Worm (Caenorhabditis elegans) whole organism, young adult: ENCODE data around the gene nhr-255.

Experiments used
- B0019.2 ChIP-seq: fragments of 200-800 bp; sonication (Bioruptor generic); conservative IDR thresholded peaks from 2 replicates; pipeline ENCODE4 v1.3.6; 2022; ENCODE audit warnings: missing genetic modification reagents, missing genetic modification characterization, missing compliant biosample characterization
- B0035.1 ChIP-seq: sonication (generic microtip); optimal IDR thresholded peaks from 2 replicates; lab custom pipeline; 2016; ENCODE audit warnings: missing genetic modification characterization, mild to moderate bottlenecking, missing compliant biosample characterization, missing genotype, missing genetic modification reagents
- B0336.3 ChIP-seq: fragments of 200-800 bp; sonication (Bioruptor generic); IDR thresholded peaks from 2 replicates; pipeline ENCODE4 v1.3.6; 2022; ENCODE audit warnings: missing genetic modification characterization, missing compliant biosample characterization
- C06A6.2 ChIP-seq: fragments of 200-800 bp; sonication (Bioruptor generic); conservative IDR thresholded peaks from 2 replicates; pipeline ENCODE4 v1.3.6; 2022; ENCODE audit warnings: missing genetic modification characterization, missing compliant biosample characterization
- C17E4.6 ChIP-seq: fragments of 200-800 bp; sonication (Bioruptor generic); IDR thresholded peaks from 2 replicates; pipeline ENCODE4 v1.3.6; 2022; ENCODE audit warnings: missing genetic modification reagents, missing genetic modification characterization, missing compliant biosample characterization
- D2030.7 ChIP-seq: fragments of 200-800 bp; sonication (Bioruptor generic); IDR thresholded peaks from 2 replicates; pipeline ENCODE4 v1.3.6; 2022; ENCODE audit warnings: missing genetic modification reagents, missing genetic modification characterization, missing compliant biosample characterization
- F23B12.7 ChIP-seq: sonication (generic microtip); optimal IDR thresholded peaks from 2 replicates; lab custom pipeline; 2017; ENCODE audit warnings: missing genetic modification characterization, mild to moderate bottlenecking, missing compliant biosample characterization, antibody characterized with exemption, moderate library complexity; ENCODE audit not compliant: insufficient read depth
- F49E8.2 ChIP-seq: sonication (generic microtip); optimal IDR thresholded peaks from 3 replicates; lab custom pipeline; 2017; ENCODE audit warnings: missing genetic modification characterization, mild to moderate bottlenecking, missing compliant biosample characterization, antibody characterized with exemption, moderate library complexity; ENCODE audit not compliant: insufficient read depth
- F52B5.7 ChIP-seq: sonication (generic microtip); optimal IDR thresholded peaks from 2 replicates; lab custom pipeline; 2016; ENCODE audit warnings: mild to moderate bottlenecking, missing genetic modification characterization, missing compliant biosample characterization
- F57A8.1 ChIP-seq: fragments of 200-800 bp; sonication (Bioruptor generic); optimal IDR thresholded peaks from 2 replicates; lab custom pipeline; 2018; ENCODE audit warnings: mild to moderate bottlenecking, missing genetic modification characterization, moderate library complexity, missing compliant biosample characterization
- K11D2.4 ChIP-seq: fragments of 200-800 bp; sonication (Bioruptor generic); IDR thresholded peaks from 2 replicates; pipeline ENCODE4 v1.3.6; 2022; ENCODE audit warnings: missing genetic modification reagents, missing genetic modification characterization, missing compliant biosample characterization
- Y53F4B.3 ChIP-seq: fragments of 200-800 bp; sonication (Bioruptor generic); IDR thresholded peaks from 2 replicates; pipeline ENCODE4 v1.3.6; 2022; ENCODE audit warnings: missing genetic modification reagents, missing genetic modification characterization, missing compliant biosample characterization
- akir-1 ChIP-seq: fragments of 200-800 bp; sonication (Bioruptor generic); optimal IDR thresholded peaks from 2 replicates; lab custom pipeline; 2018; ENCODE audit warnings: mild to moderate bottlenecking, missing genetic modification characterization, moderate library complexity, missing compliant biosample characterization
- aptf-3 ChIP-seq: fragments of 200-800 bp; sonication (Bioruptor generic); IDR thresholded peaks from 2 replicates; pipeline ENCODE4 v1.3.6; 2022; ENCODE audit warnings: missing genetic modification characterization, missing compliant biosample characterization
- attf-3 ChIP-seq: fragments of 200-800 bp; sonication (Bioruptor generic); conservative IDR thresholded peaks from 2 replicates; pipeline ENCODE4 v1.3.6; 2022; ENCODE audit warnings: missing genetic modification reagents, missing genetic modification characterization, missing compliant biosample characterization
- attf-6 ChIP-seq: fragments of 200-800 bp; sonication (Bioruptor generic); IDR thresholded peaks from 2 replicates; pipeline ENCODE4 v1.3.6; 2022; ENCODE audit warnings: missing genetic modification reagents, missing genetic modification characterization, missing compliant biosample characterization
- bed-2 ChIP-seq: fragments of 200-800 bp; sonication (Bioruptor generic); IDR thresholded peaks from 2 replicates; pipeline ENCODE4 v1.3.6; 2022; ENCODE audit warnings: missing genetic modification reagents, missing genetic modification characterization, missing compliant biosample characterization
- ceh-100 ChIP-seq: fragments of 200-800 bp; sonication (Bioruptor generic); IDR thresholded peaks from 2 replicates; pipeline ENCODE4 v1.3.6; 2022; ENCODE audit warnings: missing genetic modification reagents, missing genetic modification characterization, missing compliant biosample characterization
- dpl-1 ChIP-seq: fragments of 150-350 bp; optimal IDR thresholded peaks from 2 replicates; lab custom pipeline; 2014; ENCODE audit warnings: missing biosample characterization, missing genetic modification reagents, missing genetic modification characterization
- egrh-3 ChIP-seq: fragments of 200-800 bp; sonication (Bioruptor generic); IDR thresholded peaks from 2 replicates; pipeline ENCODE4 v1.3.6; 2022; ENCODE audit warnings: missing genetic modification reagents, missing genetic modification characterization, missing compliant biosample characterization
- ekl-4 ChIP-seq: fragments of 200-800 bp; sonication (Bioruptor generic); IDR thresholded peaks from 2 replicates; pipeline ENCODE4 v1.3.6; 2022; ENCODE audit warnings: missing genetic modification reagents, missing genetic modification characterization, missing compliant biosample characterization
- him-1 ChIP-seq: sonication (generic microtip); optimal IDR thresholded peaks from 2 replicates; lab custom pipeline; 2016; ENCODE audit warnings: missing genotype, missing genetic modification reagents, missing genetic modification characterization, missing compliant biosample characterization
- hlh-12 ChIP-seq: sonication (generic microtip); optimal IDR thresholded peaks from 2 replicates; lab custom pipeline; 2016; ENCODE audit warnings: missing genetic modification characterization, missing compliant biosample characterization
- hmg-1.2 ChIP-seq: fragments of 200-800 bp; sonication (Bioruptor generic); IDR thresholded peaks from 2 replicates; pipeline ENCODE4 v1.3.6; 2022; ENCODE audit warnings: missing genetic modification reagents, missing genetic modification characterization, missing compliant biosample characterization
- lin-26 ChIP-seq: fragments of 200-800 bp; sonication (Bioruptor generic); IDR thresholded peaks from 2 replicates; pipeline ENCODE4 v1.3.6; 2022; ENCODE audit warnings: missing genetic modification reagents, missing genetic modification characterization, missing compliant biosample characterization
- lin-40 ChIP-seq: sonication (generic microtip); optimal IDR thresholded peaks from 2 replicates; lab custom pipeline; 2016; ENCODE audit warnings: missing genetic modification characterization, mild to moderate bottlenecking, missing compliant biosample characterization, missing genotype, missing genetic modification reagents
- lir-1 ChIP-seq: fragments of 200-800 bp; sonication (Bioruptor generic); conservative IDR thresholded peaks from 2 replicates; pipeline ENCODE4 v1.3.6; 2022; ENCODE audit warnings: missing genetic modification reagents, missing genetic modification characterization, missing compliant biosample characterization
- lsy-27 ChIP-seq: sonication (generic microtip); optimal IDR thresholded peaks from 2 replicates; lab custom pipeline; 2017; ENCODE audit warnings: missing genetic modification characterization, mild to moderate bottlenecking, missing compliant biosample characterization, antibody characterized with exemption, missing genotype, borderline replicate concordance; ENCODE audit not compliant: insufficient read depth
- madf-3 ChIP-seq: fragments of 200-800 bp; sonication (Bioruptor generic); IDR thresholded peaks from 2 replicates; pipeline ENCODE4 v1.3.6; 2022; ENCODE audit warnings: missing genetic modification reagents, missing genetic modification characterization, missing compliant biosample characterization
- mcd-1 ChIP-seq: fragments of 200-800 bp; sonication (Bioruptor generic); IDR thresholded peaks from 2 replicates; pipeline ENCODE4 v1.3.6; 2022; ENCODE audit warnings: missing genetic modification reagents, missing genetic modification characterization, missing compliant biosample characterization
- nhr-179 ChIP-seq: sonication (generic microtip); optimal IDR thresholded peaks from 2 replicates; lab custom pipeline; 2016; ENCODE audit warnings: mild to moderate bottlenecking, missing genetic modification characterization, missing compliant biosample characterization
- nhr-27 ChIP-seq: fragments of 200-800 bp; sonication (Bioruptor generic); optimal IDR thresholded peaks from 2 replicates; lab custom pipeline; 2018; ENCODE audit warnings: mild to moderate bottlenecking, missing genetic modification characterization, moderate library complexity, missing compliant biosample characterization
- nhr-80 ChIP-seq: sonication (generic microtip); optimal IDR thresholded peaks from 2 replicates; lab custom pipeline; 2016; ENCODE audit warnings: missing genetic modification characterization, missing compliant biosample characterization
- nhr-90 ChIP-seq: sonication (generic microtip); optimal IDR thresholded peaks from 2 replicates; lab custom pipeline; 2016; ENCODE audit warnings: missing genotype, mild to moderate bottlenecking, missing genetic modification characterization, missing compliant biosample characterization
- repo-1 ChIP-seq: sonication (generic microtip); optimal IDR thresholded peaks from 2 replicates; lab custom pipeline; 2017; ENCODE audit warnings: mild to moderate bottlenecking, missing genetic modification characterization, missing compliant biosample characterization
- sea-2 ChIP-seq: fragments of 200-800 bp; sonication (Bioruptor generic); IDR thresholded peaks from 2 replicates; pipeline ENCODE4 v1.3.6; 2022; ENCODE audit warnings: missing genetic modification characterization, missing compliant biosample characterization
- snpc-1.3 ChIP-seq: sonication (generic microtip); optimal IDR thresholded peaks from 2 replicates; lab custom pipeline; 2017; ENCODE audit warnings: missing genetic modification characterization, mild to moderate bottlenecking, missing compliant biosample characterization, antibody characterized with exemption, moderate library complexity, missing genotype, missing genetic modification reagents; ENCODE audit not compliant: insufficient read depth
- snpc-4 ChIP-seq, 5 experiments: fragments of 150-350 bp in 1 of 5; sonication (generic microtip) in 4 of 5; optimal IDR thresholded peaks; 2 replicates each; lab custom pipeline; 2014 to 2018; ENCODE audit warnings: missing genetic modification characterization in 5 of 5, missing biosample characterization in 3 of 5, antibody characterized with exemption in 2 of 5, mild to moderate bottlenecking in 2 of 5, missing compliant biosample characterization in 2 of 5, missing genotype in 2 of 5, moderate library complexity in 2 of 5, missing genetic modification reagents in 1 of 5
- somi-1 ChIP-seq: fragments of 200-800 bp; sonication (Bioruptor generic); optimal IDR thresholded peaks from 2 replicates; lab custom pipeline; 2018; ENCODE audit warnings: mild to moderate bottlenecking, missing genetic modification characterization, missing compliant biosample characterization
- tlf-1 ChIP-seq: fragments of 200-800 bp; sonication (Bioruptor generic); optimal IDR thresholded peaks from 2 replicates; lab custom pipeline; 2018; ENCODE audit warnings: mild to moderate bottlenecking, missing genetic modification characterization, missing compliant biosample characterization
- unc-130 ChIP-seq: sonication (generic microtip); optimal IDR thresholded peaks from 2 replicates; lab custom pipeline; 2016; ENCODE audit warnings: missing genetic modification reagents, missing genetic modification characterization, missing compliant biosample characterization
- zim-3 ChIP-seq: sonication (generic microtip); optimal IDR thresholded peaks from 2 replicates; lab custom pipeline; 2017; ENCODE audit warnings: mild to moderate bottlenecking, missing genetic modification characterization, moderate library complexity, missing compliant biosample characterization
- ztf-18 ChIP-seq: sonication (generic microtip); optimal IDR thresholded peaks from 2 replicates; lab custom pipeline; 2016; ENCODE audit warnings: missing genotype, mild to moderate bottlenecking, missing genetic modification characterization, missing compliant biosample characterization
- ztf-25 ChIP-seq: fragments of 200-800 bp; sonication (Bioruptor generic); IDR thresholded peaks from 2 replicates; pipeline ENCODE4 v1.3.6; 2022; ENCODE audit warnings: missing genetic modification reagents, missing genetic modification characterization, missing compliant biosample characterization
- ztf-26 ChIP-seq: sonication (generic microtip); optimal IDR thresholded peaks from 2 replicates; lab custom pipeline; 2017; ENCODE audit warnings: missing genetic modification characterization, missing compliant biosample characterization
- ztf-28 ChIP-seq: fragments of 200-800 bp; sonication (Bioruptor generic); IDR thresholded peaks from 2 replicates; pipeline ENCODE4 v1.3.6; 2022; ENCODE audit warnings: missing genetic modification reagents, missing genetic modification characterization, missing compliant biosample characterization
- ztf-3 ChIP-seq: fragments of 200-800 bp; sonication (Bioruptor generic); optimal IDR thresholded peaks from 2 replicates; lab custom pipeline; 2018; ENCODE audit warnings: mild to moderate bottlenecking, missing genetic modification characterization, missing compliant biosample characterization

nhr-255 gene

ce11 chrX:15747814-15748213 is 5.4 kb downstream of the nhr-255 start (continued):
- TF ChIP-seq B0035.1 (no peak), snpc-4 (GFP tag; optimal IDR thresholded peaks at IDR 0.05; lab: Kevin White, UChicago) (no peak), snpc-4 (tag; optimal IDR thresholded peaks at IDR 0.05; lab: Kevin White, UChicago) (peak in 2 of 4 experiments; percentile 11 to 54), tlf-1 (GFP tag; lab: Kevin White, UChicago) (no peak), F57A8.1 (GFP tag; lab: Kevin White, UChicago) (no peak), C17E4.6 (GFP tag; lab: Robert Waterston, UW) (no peak), ztf-28 (no peak), nhr-27 (tag; lab: Kevin White, UChicago) (no peak), attf-3 (GFP tag; lab: Robert Waterston, UW) (no peak), attf-6 (GFP tag; lab: Robert Waterston, UW) (peak; percentile 41), ztf-26 (tag; lab: Kevin White, UChicago) (peak; percentile 14), Y53F4B.3 (GFP tag; lab: Robert Waterston, UW) (no peak), B0019.2 (GFP tag; lab: Robert Waterston, UW) (no peak), D2030.7 (GFP tag; lab: Robert Waterston, UW) (peak; percentile 36; the same call in 1 of the 2 replicates)

- no peak for TF ChIP-seq B0336.3 (GFP tag; lab: Robert Waterston, UW)
- TF ChIP-seq snpc-4 (GFP tag; optimal IDR thresholded peaks at IDR 0.05; lab: Kevin White, UChicago): peak; percentile 26
- TF ChIP-seq snpc-4 (tag; optimal IDR thresholded peaks at IDR 0.05; lab: Kevin White, UChicago): peak in 2 of 4 experiments; percentile 15 to 65
- peak; percentile 77 for TF ChIP-seq lin-26
- no peak for TF ChIP-seq zim-3 (tag; lab: Kevin White, UChicago)
- TF ChIP-seq ztf-18 (tag; lab: Kevin White, UChicago): no peak
- no peak for TF ChIP-seq hlh-12 (tag; lab: Kevin White, UChicago)
- TF ChIP-seq F49E8.2 (tag; lab: Kevin White, UChicago): no peak
- no peak for TF ChIP-seq sea-2
- no peak for TF ChIP-seq K11D2.4
- no peak for TF ChIP-seq nhr-179 (tag; lab: Kevin White, UChicago)
- TF ChIP-seq snpc-1.3: no peak
- TF ChIP-seq somi-1 (GFP tag; lab: Kevin White, UChicago): no peak
- no peak for TF ChIP-seq repo-1
- TF ChIP-seq mcd-1 (GFP tag; lab: Robert Waterston, UW): no peak
- TF ChIP-seq ceh-100 (GFP tag; lab: Robert Waterston, UW): no peak
- no peak for TF ChIP-seq hmg-1.2 (GFP tag; lab: Robert Waterston, UW)
- no peak for TF ChIP-seq unc-130
- no peak for TF ChIP-seq aptf-3
- TF ChIP-seq lin-40 (tag; lab: Kevin White, UChicago): no peak
- no peak for TF ChIP-seq nhr-80 (tag; lab: Kevin White, UChicago)
- no peak for TF ChIP-seq F52B5.7
- no peak for TF ChIP-seq akir-1
- TF ChIP-seq C06A6.2 (GFP tag; lab: Robert Waterston, UW): no peak
- no peak for TF ChIP-seq nhr-90 (tag; lab: Kevin White, UChicago)
- no peak for TF ChIP-seq lsy-27 (tag; lab: Kevin White, UChicago)
- TF ChIP-seq egrh-3: no peak
- TF ChIP-seq F23B12.7 (tag; lab: Kevin White, UChicago): no peak
- 0 out of 2 replicates have a peak, but pooled peaks have one; percentile 17 for TF ChIP-seq ekl-4 (GFP tag; lab: Robert Waterston, UW)
- no peak for TF ChIP-seq madf-3 (GFP tag; lab: Robert Waterston, UW)
- no peak for TF ChIP-seq dpl-1 (GFP tag; lab: Kevin White, UChicago)
- no peak for TF ChIP-seq him-1 (tag; lab: Kevin White, UChicago)
- TF ChIP-seq ztf-25: 0 out of 2 replicates have a peak, but pooled peaks have one; percentile 8
- no peak for TF ChIP-seq bed-2 (GFP tag; lab: Robert Waterston, UW)
- TF ChIP-seq ztf-3 (GFP tag; lab: Kevin White, UChicago): no peak
- TF ChIP-seq lir-1 (GFP tag; lab: Robert Waterston, UW): no peak
Measured at ce11 chrX:15751245-15751644, 8.8 kb downstream of the nhr-255 start.
